Fruit fly (Drosophila melanogaster) whole organism, embryonic: ENCODE data around the gene Psa.

Experiments used
- Asciz ChIP-seq: fragments of 200-800 bp; sonication (Bioruptor generic); optimal IDR thresholded peaks from 2 replicates; lab custom pipeline; 2017; ENCODE audit warnings: missing biosample characterization, mild to moderate bottlenecking, missing genetic modification characterization, missing genetic modification reagents
- Bteb2 ChIP-seq: fragments of 200-800 bp; sonication (Bioruptor generic); optimal IDR thresholded peaks from 2 replicates; lab custom pipeline; 2016; ENCODE audit warnings: missing biosample characterization, missing genetic modification characterization
- CG11695 ChIP-seq: fragments of 200-800 bp; sonication (Bioruptor generic); IDR thresholded peaks from 3 replicates; pipeline ENCODE4 v1.3.6; 2022; ENCODE audit warnings: missing biosample characterization, missing genetic modification characterization
- CG11696 ChIP-seq: fragments of 200-800 bp; sonication (Bioruptor generic); IDR thresholded peaks from 2 replicates; pipeline ENCODE4 v1.3.6; 2022; ENCODE audit warnings: missing biosample characterization, missing genetic modification characterization
- CG12659 ChIP-seq: fragments of 200-800 bp; sonication (Bioruptor generic); optimal IDR thresholded peaks from 3 replicates; lab custom pipeline; 2017; ENCODE audit warnings: mild to moderate bottlenecking, missing biosample characterization, missing genetic modification reagents, missing genetic modification characterization
- CG12744 ChIP-seq: fragments of 200-800 bp; sonication (Bioruptor generic); optimal IDR thresholded peaks from 2 replicates; lab custom pipeline; 2016; ENCODE audit warnings: missing biosample characterization, missing genetic modification characterization
- CG14014 ChIP-seq: fragments of 200-800 bp; sonication (Bioruptor generic); IDR thresholded peaks from 2 replicates; pipeline ENCODE4 v1.3.6; 2022; ENCODE audit warnings: missing biosample characterization, missing genetic modification characterization
- CG14860 ChIP-seq: fragments of 200-800 bp; sonication (Bioruptor generic); IDR thresholded peaks from 3 replicates; pipeline ENCODE4 v1.3.6; 2022; ENCODE audit warnings: missing biosample characterization, missing genetic modification characterization; ENCODE audit not compliant: partially characterized antibody
- CG15269 ChIP-seq: fragments of 200-800 bp; sonication (Bioruptor generic); optimal IDR thresholded peaks from 2 replicates; lab custom pipeline; 2018; ENCODE audit warnings: missing biosample characterization, mild to moderate bottlenecking, missing genetic modification characterization, moderate library complexity
- CG1603 ChIP-seq: fragments of 200-800 bp; sonication (Bioruptor generic); optimal IDR thresholded peaks from 2 replicates; lab custom pipeline; 2019; ENCODE audit warnings: missing biosample characterization, mild to moderate bottlenecking, missing genetic modification characterization, moderate library complexity
- CG18011 ChIP-seq: fragments of 200-800 bp; sonication (Bioruptor generic); optimal IDR thresholded peaks from 2 replicates; lab custom pipeline; 2017; ENCODE audit warnings: missing biosample characterization, missing genetic modification characterization, mild to moderate bottlenecking, moderate library complexity, missing genotype
- CG18599 ChIP-seq: fragments of 200-800 bp; sonication (Bioruptor generic); optimal IDR thresholded peaks from 3 replicates; lab custom pipeline; 2017; ENCODE audit warnings: missing biosample characterization, missing genetic modification characterization, mild to moderate bottlenecking, moderate library complexity, missing genetic modification reagents
- CG2199 ChIP-seq: fragments of 200-800 bp; sonication (Bioruptor generic); IDR thresholded peaks from 3 replicates; pipeline ENCODE4 v1.3.6; 2022; ENCODE audit warnings: missing biosample characterization, missing genetic modification characterization
- CG32532 ChIP-seq: fragments of 200-800 bp; sonication (Bioruptor generic); IDR thresholded peaks from 2 replicates; pipeline ENCODE4 v1.3.6; 2022; ENCODE audit warnings: missing biosample characterization, missing genetic modification characterization
- CG4360 ChIP-seq: fragments of 200-800 bp; sonication (Bioruptor generic); IDR thresholded peaks from 2 replicates; pipeline ENCODE4 v1.3.6; 2022; ENCODE audit warnings: missing biosample characterization, missing genetic modification characterization
- CG4730 ChIP-seq: fragments of 200-800 bp; sonication (Bioruptor generic); IDR thresholded peaks from 2 replicates; pipeline ENCODE4 v1.3.6; 2022; ENCODE audit warnings: missing biosample characterization, missing genetic modification characterization
- CG5245 ChIP-seq: fragments of 200-800 bp; sonication (Bioruptor generic); optimal IDR thresholded peaks from 3 replicates; lab custom pipeline; 2016; ENCODE audit warnings: missing biosample characterization, missing genetic modification characterization
- CG6254 ChIP-seq: fragments of 200-800 bp; sonication (Bioruptor generic); optimal IDR thresholded peaks from 3 replicates; lab custom pipeline; 2017; ENCODE audit warnings: mild to moderate bottlenecking, missing biosample characterization, missing genetic modification reagents, missing genetic modification characterization
- CG9437 ChIP-seq: fragments of 200-800 bp; sonication (Bioruptor generic); optimal IDR thresholded peaks from 2 replicates; lab custom pipeline; 2018; ENCODE audit warnings: missing biosample characterization, mild to moderate bottlenecking, missing genetic modification characterization
- CTCF ChIP-seq: fragments of 200-800 bp; sonication (Bioruptor generic); optimal IDR thresholded peaks from 2 replicates; lab custom pipeline; 2017; ENCODE audit warnings: missing biosample characterization, mild to moderate bottlenecking, missing genetic modification characterization, moderate library complexity
- Dad ChIP-seq: fragments of 200-800 bp; sonication (Bioruptor generic); optimal IDR thresholded peaks from 3 replicates; lab custom pipeline; 2016; ENCODE audit warnings: missing biosample characterization, missing genetic modification characterization
- Eip74EF ChIP-seq, 2 experiments: fragments of 200-800 bp in 1 of 2; fragments of >200 bp in 1 of 2; sonication (Bioruptor generic) in 1 of 2; optimal IDR thresholded peaks; 2 replicates each; lab custom pipeline; 2017 to 2019; ENCODE audit warnings: missing biosample characterization in 2 of 2, missing genetic modification characterization in 2 of 2, mild to moderate bottlenecking in 1 of 2, moderate library complexity in 1 of 2
- Fer2 ChIP-seq: fragments of 200-800 bp; sonication (Bioruptor generic); optimal IDR thresholded peaks from 2 replicates; lab custom pipeline; 2018; ENCODE audit warnings: missing biosample characterization, mild to moderate bottlenecking, missing genetic modification characterization, moderate library complexity
- HLH3B ChIP-seq: fragments of 200-800 bp; sonication (Bioruptor generic); IDR thresholded peaks from 2 replicates; pipeline ENCODE4 v1.3.6; 2022; ENCODE audit warnings: missing biosample characterization, missing genetic modification characterization
- Hr3 ChIP-seq: fragments of 200-800 bp; sonication (Bioruptor generic); optimal IDR thresholded peaks from 3 replicates; lab custom pipeline; 2016; ENCODE audit warnings: missing biosample characterization, missing genetic modification characterization
- Hr78 ChIP-seq, 2 experiments: fragments of 200-800 bp in 1 of 2; fragments of >200 bp in 1 of 2; sonication (Bioruptor generic) in 1 of 2; optimal IDR thresholded peaks; 2 replicates each; lab custom pipeline; 2017 to 2019; ENCODE audit warnings: missing biosample characterization in 2 of 2, missing genetic modification characterization in 2 of 2, mild to moderate bottlenecking in 1 of 2, moderate library complexity in 1 of 2
- Hsf ChIP-seq: fragments of 200-800 bp; sonication (Bioruptor generic); optimal IDR thresholded peaks from 3 replicates; lab custom pipeline; 2016; ENCODE audit warnings: missing biosample characterization, missing genetic modification characterization
- Lim3 ChIP-seq: fragments of 200-800 bp; sonication (Bioruptor generic); IDR thresholded peaks from 2 replicates; pipeline ENCODE4 v1.3.6; 2022; ENCODE audit warnings: missing biosample characterization, missing genetic modification characterization
- NFAT ChIP-seq: fragments of 200-800 bp; sonication (Bioruptor generic); IDR thresholded peaks from 2 replicates; pipeline ENCODE4 v1.3.6; 2022; ENCODE audit warnings: missing biosample characterization, missing genetic modification characterization
- Pdp1 ChIP-seq, 2 experiments: fragments of 200-800 bp; sonication (Bioruptor generic); optimal IDR thresholded peaks; 3 replicates each; lab custom pipeline; 2016; ENCODE audit warnings: missing biosample characterization in 2 of 2, missing genetic modification characterization in 2 of 2, mild to moderate bottlenecking in 1 of 2, moderate library complexity in 1 of 2
- Ptx1 ChIP-seq: fragments of 200-800 bp; sonication (Bioruptor generic); IDR thresholded peaks from 2 replicates; pipeline ENCODE4 v1.3.6; 2022; ENCODE audit warnings: missing biosample characterization, missing genetic modification characterization
- YL-1 ChIP-seq: fragments of 200-800 bp; sonication (Bioruptor generic); optimal IDR thresholded peaks from 3 replicates; lab custom pipeline; 2017; ENCODE audit warnings: missing biosample characterization, mild to moderate bottlenecking, missing genetic modification characterization
- ac ChIP-seq: fragments of 200-800 bp; sonication (Bioruptor generic); optimal IDR thresholded peaks from 3 replicates; lab custom pipeline; 2017; ENCODE audit warnings: missing biosample characterization, mild to moderate bottlenecking, missing genetic modification characterization
- az2 ChIP-seq: fragments of 200-800 bp; sonication (Bioruptor generic); optimal IDR thresholded peaks from 3 replicates; lab custom pipeline; 2016; ENCODE audit warnings: missing biosample characterization, missing genetic modification characterization
- cg ChIP-seq: fragments of 200-800 bp; sonication (Bioruptor generic); optimal IDR thresholded peaks from 3 replicates; lab custom pipeline; 2019; ENCODE audit warnings: missing biosample characterization, mild to moderate bottlenecking, missing genetic modification characterization, moderate library complexity
- dysf ChIP-seq: fragments of 200-800 bp; sonication (Bioruptor generic); IDR thresholded peaks from 3 replicates; pipeline ENCODE4 v1.3.6; 2022; ENCODE audit warnings: missing biosample characterization, missing genetic modification characterization
- emc ChIP-seq: fragments of 200-800 bp; sonication (Bioruptor generic); optimal IDR thresholded peaks from 2 replicates; lab custom pipeline; 2016; ENCODE audit warnings: missing biosample characterization, missing genetic modification characterization
- en ChIP-seq: fragments of 200-800 bp; sonication (Bioruptor generic); optimal IDR thresholded peaks from 2 replicates; lab custom pipeline; 2016; ENCODE audit warnings: missing biosample characterization, missing genetic modification characterization
- grau ChIP-seq: fragments of 200-800 bp; optimal IDR thresholded peaks from 3 replicates; lab custom pipeline; 2019; ENCODE audit warnings: missing biosample characterization, mild to moderate bottlenecking, missing genetic modification characterization, moderate library complexity
- hb ChIP-seq: fragments of 200-800 bp; sonication (Bioruptor generic); IDR thresholded peaks from 3 replicates; pipeline ENCODE4 v1.3.6; 2022; ENCODE audit warnings: missing biosample characterization, missing genetic modification characterization; ENCODE audit not compliant: partially characterized antibody
- jigr1 ChIP-seq: fragments of 200-800 bp; sonication (Bioruptor generic); IDR thresholded peaks from 3 replicates; pipeline ENCODE4 v1.3.6; 2022; ENCODE audit warnings: missing biosample characterization, missing genetic modification characterization
- lilli ChIP-seq: fragments of 200-800 bp; sonication (Bioruptor generic); optimal IDR thresholded peaks from 3 replicates; lab custom pipeline; 2016; ENCODE audit warnings: missing biosample characterization, missing genetic modification characterization
- luna ChIP-seq: fragments of 200-800 bp; sonication (Bioruptor generic); optimal IDR thresholded peaks from 2 replicates; lab custom pipeline; 2016; ENCODE audit warnings: missing biosample characterization, missing genetic modification characterization
- odd ChIP-seq: fragments of 200-800 bp; sonication (Bioruptor generic); optimal IDR thresholded peaks from 2 replicates; lab custom pipeline; 2017; ENCODE audit warnings: missing biosample characterization, mild to moderate bottlenecking, missing genetic modification characterization
- p53 ChIP-seq: fragments of 200-800 bp; sonication (Bioruptor generic); optimal IDR thresholded peaks from 2 replicates; lab custom pipeline; 2016; ENCODE audit warnings: missing biosample characterization, missing genetic modification characterization
- pho ChIP-seq: fragments of 200-800 bp; sonication (Bioruptor generic); optimal IDR thresholded peaks from 2 replicates; lab custom pipeline; 2016; ENCODE audit warnings: missing biosample characterization, missing genetic modification characterization
- slbo ChIP-seq: fragments of 200-800 bp; sonication (Bioruptor generic); IDR thresholded peaks from 2 replicates; pipeline ENCODE4 v1.3.6; 2022; ENCODE audit warnings: missing biosample characterization, missing genetic modification characterization
- slou ChIP-seq: fragments of 200-800 bp; sonication (Bioruptor generic); optimal IDR thresholded peaks from 3 replicates; lab custom pipeline; 2016; ENCODE audit warnings: missing biosample characterization, missing genetic modification characterization
- unc-4 ChIP-seq: fragments of 200-800 bp; sonication (Bioruptor generic); IDR thresholded peaks from 2 replicates; pipeline ENCODE4 v1.3.6; 2022; ENCODE audit warnings: missing biosample characterization, missing genetic modification characterization; ENCODE audit not compliant: partially characterized antibody
- vnd ChIP-seq: fragments of 200-800 bp; sonication (Bioruptor generic); IDR thresholded peaks from 3 replicates; pipeline ENCODE4 v1.3.6; 2022; ENCODE audit warnings: missing biosample characterization, missing genetic modification characterization; ENCODE audit not compliant: partially characterized antibody

Gene Psa

DNA sequence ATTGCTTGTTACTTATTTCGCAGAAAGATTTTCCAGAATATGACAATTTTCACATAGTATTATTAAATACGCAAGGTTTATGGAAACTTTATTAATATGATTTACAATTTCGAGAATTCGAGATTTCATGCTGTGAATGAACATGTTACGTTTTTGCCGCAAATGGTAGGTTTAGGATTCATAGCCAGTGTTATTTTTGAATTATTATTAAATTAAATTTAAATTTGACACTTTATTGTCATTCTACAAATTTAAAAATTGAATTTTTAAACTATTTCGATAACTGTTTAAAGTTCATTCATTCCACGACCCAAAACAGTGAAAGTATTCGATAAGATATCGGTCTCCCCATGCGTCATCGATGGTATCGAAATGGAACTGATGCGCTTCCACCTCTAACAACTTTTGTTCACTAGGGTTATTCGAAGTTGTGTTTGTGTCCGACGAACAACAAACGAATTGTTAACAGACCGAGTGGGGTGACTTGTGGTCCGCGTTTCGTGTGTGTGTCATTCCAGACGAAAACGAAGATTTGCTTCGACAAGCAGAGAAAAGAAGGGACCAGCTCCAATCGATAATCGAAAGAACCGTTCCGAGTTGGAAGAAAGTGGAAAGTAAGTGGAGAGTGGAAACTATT lies 43.2 kb downstream of the Psa start, which contains the start of the genes CG32313 and Pcyt1 (continued):
- TF ChIP-seq dysf (GFP tag; lab: Robert Waterston, UW) (no peak), en (GFP tag; lab: Kevin White, UChicago) (no peak), CG4360 (GFP tag; lab: Robert Waterston, UW) (no peak), Asciz (peak; percentile 12), NFAT (GFP tag; lab: Robert Waterston, UW) (no peak; the same call in 1 of the 2 replicates), YL-1 (GFP tag; lab: Kevin White, UChicago) (peak; percentile 38), CG11695 (GFP tag; lab: Robert Waterston, UW) (no peak), jigr1 (GFP tag; lab: Robert Waterston, UW) (no peak; the same call in 2 of the 3 replicates), Lim3 (GFP tag; lab: Robert Waterston, UW) (no peak), hb (peak; percentile 79), CG14014 (no peak), odd (GFP tag; lab: Kevin White, UChicago) (peak; percentile 52), CTCF (no peak), slbo (GFP tag; lab: Robert Waterston, UW) (peak; percentile 39; the same call in 1 of the 2 replicates), CG32532 (GFP tag; lab: Robert Waterston, UW) (0 out of 2 replicates have a peak, but pooled peaks have one; percentile 5), CG6254 (GFP tag; lab: Kevin White, UChicago) (no peak), CG2199 (no peak), Hr78 (GFP tag; optimal IDR thresholded peaks at IDR 0.05; lab: Kevin White, UChicago) (no peak), emc (GFP tag; lab: Kevin White, UChicago) (no peak), vnd (GFP tag; lab: Robert Waterston, UW) (peak; percentile 79), CG5245 (no peak), CG15269 (tag; lab: Kevin White, UChicago) (peak; percentile 18), p53 (no peak), Bteb2 (GFP tag; lab: Kevin White, UChicago) (no peak), Fer2 (tag; lab: Kevin White, UChicago) (no peak), lilli (GFP tag; lab: Kevin White, UChicago) (peak; percentile 40), Hsf (no peak), luna (no peak), CG14860 (GFP tag; lab: Robert Waterston, UW) (peak; percentile 86), Dad (GFP tag; lab: Kevin White, UChicago) (no peak), CG1603 (tag; lab: Kevin White, UChicago) (peak; percentile 77)

DNA sequence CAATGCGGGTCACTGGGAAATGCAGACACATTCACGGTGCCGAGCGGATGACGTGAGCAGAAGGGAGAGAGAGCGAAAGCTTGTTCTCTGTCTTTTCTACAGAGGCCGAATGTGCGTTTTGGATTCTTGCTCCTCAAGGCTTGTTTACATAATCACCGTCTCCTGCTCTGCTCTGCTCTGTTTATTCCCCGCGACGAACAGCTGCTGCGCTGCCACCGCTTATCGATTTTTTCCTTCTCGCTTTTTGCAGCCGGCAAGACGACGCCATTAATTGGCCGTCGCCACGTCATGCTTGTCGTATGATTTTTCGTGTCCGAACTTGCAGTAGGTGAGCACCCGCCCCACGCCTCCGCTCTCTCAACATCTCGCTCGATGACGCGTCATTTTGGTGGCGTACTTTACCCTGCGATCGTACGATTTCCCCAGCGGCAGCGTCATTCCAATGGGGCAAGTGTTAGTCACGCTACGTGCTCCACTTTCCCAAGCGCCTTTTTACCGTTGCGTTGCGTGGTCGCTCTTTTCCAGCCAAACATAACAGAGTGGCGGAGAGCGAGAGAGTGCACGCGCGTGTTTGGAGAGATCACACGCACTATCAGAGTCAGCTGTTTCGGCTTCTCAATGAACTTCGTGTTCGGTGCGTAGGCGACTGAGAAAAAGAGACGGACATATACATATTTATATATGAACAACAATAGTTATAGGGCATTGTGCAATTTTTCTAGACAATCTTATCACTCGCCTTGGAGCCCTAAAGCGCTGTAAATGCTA lies 43.9 kb downstream of the Psa start:
- TF ChIP-seq az2 (GFP tag; lab: Kevin White, UChicago), result no peak
- no peak for TF ChIP-seq CG18011 (GFP tag; lab: Kevin White, UChicago)
- TF ChIP-seq grau (tag; lab: Kevin White, UChicago), result no peak
- TF ChIP-seq CG9437 (GFP tag; lab: Kevin White, UChicago), result peak; percentile 84
- no peak for TF ChIP-seq CG18599 (GFP tag; lab: Kevin White, UChicago)
- no peak for TF ChIP-seq CG11696 (GFP tag; lab: Robert Waterston, UW)
- TF ChIP-seq pho (GFP tag; lab: Kevin White, UChicago), result no peak
- TF ChIP-seq CG12744 (GFP tag; lab: Kevin White, UChicago), result no peak
- peak in 1 of 2 experiments; percentile 93 for TF ChIP-seq Pdp1 (GFP tag; optimal IDR thresholded peaks at IDR 0.05; lab: Kevin White, UChicago)
- TF ChIP-seq cg (GFP tag; lab: Kevin White, UChicago), result no peak
- TF ChIP-seq Eip74EF (GFP tag; optimal IDR thresholded peaks at IDR 0.05; lab: Kevin White, UChicago), result no peak
- TF ChIP-seq unc-4 (GFP tag; lab: Robert Waterston, UW), result no peak
- TF ChIP-seq CG12659, result no peak
- TF ChIP-seq HLH3B, result no peak
- no peak for TF ChIP-seq Hr3
- TF ChIP-seq Ptx1, result no peak
- TF ChIP-seq CG4730 (GFP tag; lab: Robert Waterston, UW), result no peak
- TF ChIP-seq ac (GFP tag; lab: Kevin White, UChicago), result no peak
- no peak for TF ChIP-seq slou (GFP tag; lab: Kevin White, UChicago)
